Fruit fly (Drosophila melanogaster): Measurements from ENCODE around the gene CG43054.

DNA sequence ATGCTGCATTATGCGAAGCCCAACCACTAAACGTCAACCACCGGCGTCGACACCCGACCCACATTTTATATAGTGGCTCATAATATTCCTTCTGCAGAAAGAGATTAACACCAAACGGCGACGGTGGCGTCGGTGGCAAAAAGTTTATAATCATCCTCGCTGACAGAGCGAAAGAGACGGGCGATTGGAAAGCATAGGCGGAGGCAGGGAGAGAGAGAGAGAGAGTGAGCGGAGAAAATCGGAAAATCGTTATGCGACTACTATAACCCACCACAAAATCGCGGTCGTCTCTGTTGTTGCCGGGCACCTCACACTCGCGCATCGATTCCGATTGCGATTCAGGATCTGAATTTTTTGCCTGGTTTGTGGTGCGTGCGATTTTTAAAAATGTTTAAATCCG lies 38.5 kb upstream of the CG43054 start, which contains the start of gene Oli:
- TF ChIP-seq CG8478 (optimal IDR thresholded peaks at IDR 0.05) (no peak), psq (optimal IDR thresholded peaks at IDR 0.05) (no peak), EcR (GFP tag; optimal IDR thresholded peaks at IDR 0.05) (no peak), usp (GFP tag; optimal IDR thresholded peaks at IDR 0.05) (no peak)

Measured in whole organism.